Worm (Caenorhabditis elegans): ENCODE measurements around the gene nduc-2.

DNA sequence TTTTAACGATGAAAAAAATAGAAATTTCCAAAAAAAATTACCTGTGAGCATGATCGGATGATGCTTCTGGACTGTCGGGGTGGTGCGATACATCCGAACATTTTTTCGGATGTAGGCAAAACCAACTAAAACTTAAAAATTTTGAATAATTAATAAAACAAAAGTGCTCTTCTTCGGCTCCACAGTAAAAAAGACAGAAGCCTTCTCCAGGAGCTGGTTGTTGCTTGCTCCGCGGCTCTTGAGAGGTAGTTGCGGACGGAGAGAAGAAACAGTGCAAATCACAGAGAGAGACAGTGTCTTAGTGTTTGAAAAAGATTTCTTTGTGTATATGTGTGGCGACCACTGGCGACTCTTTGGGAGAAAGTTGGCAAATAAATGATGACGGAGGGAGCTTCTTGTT, 30.4 kb upstream of the nduc-2 start, which contains the start of gene gldi-9:
- TF ChIP-seq dao-5 (tag; optimal IDR thresholded peaks at IDR 0.05) (no peak), him-1 (tag; optimal IDR thresholded peaks at IDR 0.05) (no peak), W03F9.2 (tag; optimal IDR thresholded peaks at IDR 0.05) (no peak)

Data from whole organism, L4/young adult.